Fruit fly (Drosophila melanogaster) whole organism, prepupa: Measurements from ENCODE around the gene Ppcs.

ENCODE experiments used
- Blimp-1 ChIP-seq: fragments of 200-800 bp; sonication (Bioruptor generic); optimal IDR thresholded peaks from 3 replicates; lab custom pipeline; 2017; ENCODE audit warnings: missing biosample characterization, missing genetic modification characterization, mild to moderate bottlenecking, moderate library complexity, missing genetic modification reagents
- CG11902 ChIP-seq: fragments of 200-800 bp; sonication (Bioruptor generic); optimal IDR thresholded peaks from 3 replicates; lab custom pipeline; 2016; ENCODE audit warnings: missing biosample characterization, missing genetic modification characterization
- CG1621 ChIP-seq: fragments of 200-800 bp; sonication (Bioruptor generic); optimal IDR thresholded peaks from 3 replicates; lab custom pipeline; 2018; ENCODE audit warnings: missing biosample characterization, mild to moderate bottlenecking, missing genetic modification characterization
- CG16779 ChIP-seq: fragments of 200-800 bp; sonication (Bioruptor generic); optimal IDR thresholded peaks from 3 replicates; lab custom pipeline; 2017; ENCODE audit warnings: missing biosample characterization, mild to moderate bottlenecking, missing genetic modification characterization
- CG3032 ChIP-seq: fragments of 200-800 bp; optimal IDR thresholded peaks from 2 replicates; lab custom pipeline; 2019; ENCODE audit warnings: missing biosample characterization, mild to moderate bottlenecking, missing genetic modification characterization, moderate library complexity
- CG31627 ChIP-seq: fragments of 200-800 bp; sonication (Bioruptor generic); optimal IDR thresholded peaks from 3 replicates; lab custom pipeline; 2016; ENCODE audit warnings: missing biosample characterization, missing genetic modification characterization
- CG8319 ChIP-seq: fragments of 200-800 bp; sonication (Bioruptor generic); optimal IDR thresholded peaks from 3 replicates; lab custom pipeline; 2016; ENCODE audit warnings: missing biosample characterization, missing genetic modification characterization
- Eip93F ChIP-seq: fragments of 200-800 bp; sonication (Bioruptor generic); optimal IDR thresholded peaks from 2 replicates; lab custom pipeline; 2016; ENCODE audit warnings: missing biosample characterization, mild to moderate bottlenecking, missing genetic modification characterization
- Hr39 ChIP-seq: fragments of 200-800 bp; sonication (Bioruptor generic); optimal IDR thresholded peaks from 2 replicates; lab custom pipeline; 2016; ENCODE audit warnings: missing biosample characterization, missing genetic modification characterization
- Lpt ChIP-seq: fragments of 200-800 bp; sonication (Bioruptor generic); optimal IDR thresholded peaks from 3 replicates; lab custom pipeline; 2016; ENCODE audit warnings: missing biosample characterization, missing genetic modification characterization
- achi ChIP-seq: fragments of 200-800 bp; sonication (Bioruptor generic); optimal IDR thresholded peaks from 3 replicates; lab custom pipeline; 2016; ENCODE audit warnings: missing biosample characterization, missing genetic modification characterization
- acj6 ChIP-seq: fragments of 200-800 bp; sonication (Bioruptor generic); optimal IDR thresholded peaks from 3 replicates; lab custom pipeline; 2016; ENCODE audit warnings: missing biosample characterization, missing genetic modification characterization
- dac ChIP-seq: fragments of 200-800 bp; sonication (Bioruptor generic); optimal IDR thresholded peaks from 2 replicates; lab custom pipeline; 2017; ENCODE audit warnings: missing biosample characterization, mild to moderate bottlenecking, missing genetic modification characterization
- fd85E ChIP-seq: fragments of 200-800 bp; sonication (Bioruptor generic); optimal IDR thresholded peaks from 3 replicates; lab custom pipeline; 2016; ENCODE audit warnings: missing biosample characterization, missing genetic modification characterization

DNA sequence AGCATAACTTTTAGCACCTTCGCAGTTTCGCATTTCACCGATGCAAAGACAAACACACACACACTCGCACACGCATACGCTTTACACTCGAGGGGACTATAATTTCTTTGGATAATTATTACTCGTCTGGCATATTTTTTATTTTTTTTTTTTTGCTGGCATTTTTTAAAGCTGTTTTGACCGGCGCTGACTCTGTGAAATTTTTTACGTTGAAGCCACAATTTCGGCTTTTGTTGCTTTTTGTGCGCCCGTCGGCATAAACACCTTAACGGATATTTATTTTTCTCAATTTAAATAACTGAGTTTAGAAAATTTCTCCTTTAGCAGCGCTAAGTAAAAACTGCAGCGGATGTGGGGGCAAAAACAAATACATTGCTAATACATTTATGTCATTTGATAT is 49.4 kb downstream of the Ppcs start:
- TF ChIP-seq achi (GFP tag; lab: Kevin White, UChicago) (no peak), Hr39 (GFP tag; lab: Kevin White, UChicago) (no peak), Lpt (GFP tag; lab: Kevin White, UChicago) (no peak), CG8319 (no peak), Blimp-1 (GFP tag; lab: Kevin White, UChicago) (no peak), CG3032 (no peak), fd85E (GFP tag; lab: Kevin White, UChicago) (no peak), CG16779 (tag; lab: Kevin White, UChicago) (no peak), dac (GFP tag; lab: Kevin White, UChicago) (no peak), CG1621 (no peak), CG31627 (GFP tag; lab: Kevin White, UChicago) (no peak), Eip93F (GFP tag; lab: Kevin White, UChicago) (no peak), acj6 (GFP tag; lab: Kevin White, UChicago) (no peak), CG11902 (GFP tag; lab: Kevin White, UChicago) (no peak)
